Worm (Caenorhabditis elegans) whole organism, L2 larva: ENCODE data around the gene T28F3.5.

Source experiments
- C34F6.9 ChIP-seq: fragments of 150-350 bp; optimal IDR thresholded peaks from 2 replicates; lab custom pipeline; 2014; ENCODE audit warnings: missing biosample characterization, missing genetic modification characterization
- F13H6.1 ChIP-seq: sonication (generic microtip); optimal IDR thresholded peaks from 2 replicates; lab custom pipeline; 2016; ENCODE audit warnings: missing genetic modification characterization, missing compliant biosample characterization
- Y55F3AM.14 ChIP-seq: fragments of 200-800 bp; sonication (Bioruptor generic); optimal IDR thresholded peaks from 2 replicates; lab custom pipeline; 2018; ENCODE audit warnings: mild to moderate bottlenecking, missing genetic modification characterization, missing compliant biosample characterization
- ZK546.5 ChIP-seq: sonication (generic microtip); optimal IDR thresholded peaks from 2 replicates; lab custom pipeline; 2017; ENCODE audit warnings: missing biosample characterization, missing genetic modification characterization
- alr-1 ChIP-seq: fragments of 150-350 bp; optimal IDR thresholded peaks from 2 replicates; lab custom pipeline; 2014; ENCODE audit warnings: missing biosample characterization, missing genetic modification characterization
- aly-2 ChIP-seq: fragments of 150-350 bp; optimal IDR thresholded peaks from 2 replicates; lab custom pipeline; 2014; ENCODE audit warnings: missing biosample characterization, missing genetic modification characterization
- ama-1 ChIP-seq: fragments of 150-350 bp; optimal IDR thresholded peaks from 2 replicates; lab custom pipeline; 2018; ENCODE audit warnings: inconsistent platforms
- blmp-1 ChIP-seq: sonication (generic microtip); optimal IDR thresholded peaks from 2 replicates; lab custom pipeline; 2017; ENCODE audit warnings: missing genetic modification characterization, mild to moderate bottlenecking, missing compliant biosample characterization, antibody characterized with exemption, moderate library complexity; ENCODE audit not compliant: insufficient read depth
- ceh-16 ChIP-seq: fragments of 150-350 bp; optimal IDR thresholded peaks from 2 replicates; lab custom pipeline; 2014; ENCODE audit warnings: missing biosample characterization, missing genetic modification characterization
- ceh-82 ChIP-seq: fragments of 150-350 bp; optimal IDR thresholded peaks from 2 replicates; lab custom pipeline; 2014; ENCODE audit warnings: missing biosample characterization, missing genetic modification characterization
- crh-2 ChIP-seq: sonication (generic microtip); optimal IDR thresholded peaks from 2 replicates; lab custom pipeline; 2017; ENCODE audit warnings: missing biosample characterization, missing genetic modification characterization
- egl-27 ChIP-seq: sonication (generic microtip); optimal IDR thresholded peaks from 3 replicates; lab custom pipeline; 2017; ENCODE audit warnings: missing biosample characterization, missing genetic modification reagents, missing genetic modification characterization
- elt-1 ChIP-seq: fragments of 150-350 bp; optimal IDR thresholded peaks from 2 replicates; lab custom pipeline; 2014; ENCODE audit warnings: missing biosample characterization, missing genetic modification characterization
- fos-1 ChIP-seq: fragments of 150-350 bp; optimal IDR thresholded peaks from 2 replicates; lab custom pipeline; 2014; ENCODE audit warnings: missing biosample characterization, missing genetic modification characterization
- gmeb-1 ChIP-seq: fragments of 150-350 bp; optimal IDR thresholded peaks from 2 replicates; lab custom pipeline; 2014; ENCODE audit warnings: missing biosample characterization, missing genetic modification characterization
- lin-11 ChIP-seq: fragments of 150-350 bp; sonication (generic microtip); optimal IDR thresholded peaks from 2 replicates; lab custom pipeline; 2014; ENCODE audit warnings: missing biosample characterization, missing genetic modification characterization, inconsistent platforms, mixed read lengths
- lin-13 ChIP-seq: fragments of 150-350 bp; optimal IDR thresholded peaks from 2 replicates; lab custom pipeline; 2014; ENCODE audit warnings: missing biosample characterization, missing genetic modification reagents, missing genetic modification characterization
- lsy-2 ChIP-seq, 2 experiments: fragments of 150-350 bp in 1 of 2; sonication (generic microtip) in 1 of 2; optimal IDR thresholded peaks; 2 replicates each; lab custom pipeline; 2014 to 2017; ENCODE audit warnings: missing biosample characterization in 2 of 2, missing genetic modification characterization in 2 of 2
- mbf-1 ChIP-seq: sonication (generic microtip); optimal IDR thresholded peaks from 2 replicates; lab custom pipeline; 2017; ENCODE audit warnings: missing biosample characterization, missing genetic modification characterization
- nhr-10 ChIP-seq: sonication (generic microtip); optimal IDR thresholded peaks from 2 replicates; lab custom pipeline; 2017; ENCODE audit warnings: missing biosample characterization, missing genetic modification characterization
- nhr-11 ChIP-seq: fragments of 150-350 bp; optimal IDR thresholded peaks from 2 replicates; lab custom pipeline; 2014; ENCODE audit warnings: missing biosample characterization, missing genetic modification characterization
- nhr-129 ChIP-seq: fragments of 150-350 bp; optimal IDR thresholded peaks from 2 replicates; lab custom pipeline; 2014; ENCODE audit warnings: missing biosample characterization, missing genetic modification characterization
- nhr-23 ChIP-seq: fragments of 150-350 bp; optimal IDR thresholded peaks from 2 replicates; lab custom pipeline; 2014; ENCODE audit warnings: missing biosample characterization, missing genetic modification reagents, missing genetic modification characterization
- nhr-25 ChIP-seq: fragments of 150-350 bp; sonication (generic microtip); optimal IDR thresholded peaks from 3 replicates; lab custom pipeline; 2014; ENCODE audit warnings: missing biosample characterization, missing genetic modification characterization
- nhr-6 ChIP-seq: fragments of 150-350 bp; optimal IDR thresholded peaks from 2 replicates; lab custom pipeline; 2014; ENCODE audit warnings: missing biosample characterization, missing genetic modification characterization
- nhr-77 ChIP-seq: fragments of 150-350 bp; optimal IDR thresholded peaks from 2 replicates; lab custom pipeline; 2014; ENCODE audit warnings: missing biosample characterization, missing genetic modification characterization
- skn-1 ChIP-seq: sonication (generic microtip); optimal IDR thresholded peaks from 2 replicates; lab custom pipeline; 2017; ENCODE audit warnings: missing biosample characterization, missing genetic modification characterization
- sma-9 ChIP-seq, 2 experiments: fragments of 150-350 bp in 1 of 2; sonication (generic microtip) in 1 of 2; optimal IDR thresholded peaks; 2 replicates each; lab custom pipeline; 2014 to 2016; ENCODE audit warnings: missing genetic modification characterization in 2 of 2, mild to moderate bottlenecking in 1 of 2, missing biosample characterization in 1 of 2, missing compliant biosample characterization in 1 of 2, missing genetic modification reagents in 1 of 2, moderate library complexity in 1 of 2
- snpc-4 ChIP-seq: fragments of 150-350 bp; optimal IDR thresholded peaks from 2 replicates; lab custom pipeline; 2014; ENCODE audit warnings: missing biosample characterization, missing genetic modification characterization
- unc-39 ChIP-seq: fragments of 150-350 bp; optimal IDR thresholded peaks from 2 replicates; lab custom pipeline; 2014; ENCODE audit warnings: missing biosample characterization, missing genetic modification characterization
- unc-55 ChIP-seq: fragments of 150-350 bp; sonication (generic microtip); optimal IDR thresholded peaks from 3 replicates; lab custom pipeline; 2014; ENCODE audit warnings: missing biosample characterization, missing genetic modification reagents, missing genetic modification characterization
- unc-62 ChIP-seq: fragments of 150-350 bp; optimal IDR thresholded peaks from 2 replicates; lab custom pipeline; 2014; ENCODE audit warnings: missing biosample characterization, missing genetic modification reagents, missing genetic modification characterization
- zag-1 ChIP-seq: fragments of 150-350 bp; optimal IDR thresholded peaks from 2 replicates; lab custom pipeline; 2014; ENCODE audit warnings: missing biosample characterization, missing genetic modification characterization
- ztf-1 ChIP-seq: fragments of 200-800 bp; sonication (Bioruptor generic); conservative IDR thresholded peaks from 2 replicates; pipeline ENCODE4 v1.3.6; 2022; ENCODE audit warnings: missing genetic modification characterization, missing compliant biosample characterization
- ztf-4 ChIP-seq: fragments of 150-350 bp; optimal IDR thresholded peaks from 2 replicates; lab custom pipeline; 2014; ENCODE audit warnings: missing biosample characterization, missing genetic modification characterization

Gene T28F3.5

ce11 chrIV:17287908-17288675 is 6.5 kb upstream of the T28F3.5 start, which contains the start of gene zipt-7.1:
zipt-7.1 (minus strand) TSS chrIV:17288139.
- TF ChIP-seq sma-9 (GFP tag; optimal IDR thresholded peaks at IDR 0.05; lab: Kevin White, UChicago) (no peak), sma-9 (tag; optimal IDR thresholded peaks at IDR 0.05; lab: Kevin White, UChicago) (no peak), nhr-129 (tag; lab: Kevin White, UChicago) (peak; percentile 55), ZK546.5 (tag; lab: Kevin White, UChicago) (no peak), fos-1 (tag; lab: Kevin White, UChicago) (no peak)

- TF ChIP-seq blmp-1 (tag; lab: Kevin White, UChicago), result no peak
- TF ChIP-seq zag-1 (tag; lab: Kevin White, UChicago), result no peak
- no peak for TF ChIP-seq lsy-2 (tag; optimal IDR thresholded peaks at IDR 0.05; lab: Kevin White, UChicago)
- TF ChIP-seq ama-1, result no peak
- peak; percentile 4 for TF ChIP-seq unc-55
Measured at ce11 chrIV:17291629-17292199, 2.9 kb upstream of the T28F3.5 start, which contains the start of the genes T28F3.11 and slc-17.4. T28F3.11 (minus strand) TSS chrIV:17291679. slc-17.4 (minus strand) TSS chrIV:17291733.

DNA sequence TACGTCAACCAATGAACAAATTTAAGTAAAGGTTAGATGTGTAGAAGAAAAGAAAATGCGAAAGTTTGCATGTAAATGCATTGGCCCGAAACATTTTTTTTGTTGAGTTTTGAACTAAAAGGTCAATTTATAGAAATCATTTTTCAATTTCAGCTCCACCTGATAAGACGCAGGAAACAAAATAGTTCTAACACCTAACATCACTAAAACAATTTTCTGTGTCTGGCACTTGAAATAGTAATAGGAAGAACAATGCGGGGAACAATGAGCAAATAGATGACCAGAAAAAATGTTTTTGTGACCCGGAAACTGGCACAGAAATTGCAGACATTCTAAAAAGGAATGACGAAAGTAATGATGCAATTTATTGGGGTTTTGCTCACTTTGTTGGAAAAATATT is 2.2 kb upstream of the T28F3.5 start:
- peak; percentile 23 for TF ChIP-seq fos-1 (tag; lab: Kevin White, UChicago)
- TF ChIP-seq ztf-4 (tag; lab: Kevin White, UChicago), result no peak
- peak; percentile 43 for TF ChIP-seq nhr-129 (tag; lab: Kevin White, UChicago)

DNA sequence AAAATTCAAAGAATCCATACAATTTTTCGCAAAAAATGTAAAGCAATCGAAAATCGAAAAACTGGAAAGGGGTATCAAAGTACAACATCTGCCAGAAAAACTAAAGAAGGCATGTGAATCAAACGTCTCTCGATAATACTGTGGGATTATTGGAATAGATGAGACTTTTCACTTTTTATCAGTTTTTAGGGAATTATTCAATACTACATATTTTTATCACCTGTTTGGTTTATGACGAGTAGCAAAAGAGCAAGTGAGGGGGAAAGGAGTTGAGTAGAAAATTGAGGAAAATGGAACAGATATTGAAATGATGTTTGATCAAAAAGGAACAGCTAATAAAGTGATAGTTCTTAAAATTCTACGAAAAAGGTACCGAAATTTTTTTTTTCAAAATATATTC is 1.5 kb upstream of the T28F3.5 start:
- TF ChIP-seq ceh-82 (tag; lab: Kevin White, UChicago) (no peak), C34F6.9 (tag; lab: Kevin White, UChicago) (no peak), ztf-1 (GFP tag; lab: Robert Waterston, UW) (no peak), unc-55 (peak; percentile 11), skn-1 (tag; lab: Kevin White, UChicago) (no peak), nhr-10 (no peak)

ce11 chrIV:17293679-17294078 is 910 bp upstream of the T28F3.5 start:
- TF ChIP-seq unc-55, result peak; percentile 72
- TF ChIP-seq sma-9 (GFP tag; optimal IDR thresholded peaks at IDR 0.05; lab: Kevin White, UChicago), result no peak
- no peak for TF ChIP-seq sma-9 (tag; optimal IDR thresholded peaks at IDR 0.05; lab: Kevin White, UChicago)
- no peak for TF ChIP-seq nhr-77 (tag; lab: Kevin White, UChicago)
- no peak for TF ChIP-seq snpc-4 (tag; lab: Kevin White, UChicago)
- TF ChIP-seq blmp-1 (tag; lab: Kevin White, UChicago), result no peak
- TF ChIP-seq nhr-11 (tag; lab: Kevin White, UChicago), result no peak
- TF ChIP-seq aly-2 (tag; lab: Kevin White, UChicago), result no peak
- no peak for TF ChIP-seq nhr-25 (tag; lab: Kevin White, UChicago)
- peak; percentile 20 for TF ChIP-seq nhr-129 (tag; lab: Kevin White, UChicago)
- TF ChIP-seq C34F6.9 (tag; lab: Kevin White, UChicago), result peak; percentile 69
- TF ChIP-seq lin-11, result no peak

DNA sequence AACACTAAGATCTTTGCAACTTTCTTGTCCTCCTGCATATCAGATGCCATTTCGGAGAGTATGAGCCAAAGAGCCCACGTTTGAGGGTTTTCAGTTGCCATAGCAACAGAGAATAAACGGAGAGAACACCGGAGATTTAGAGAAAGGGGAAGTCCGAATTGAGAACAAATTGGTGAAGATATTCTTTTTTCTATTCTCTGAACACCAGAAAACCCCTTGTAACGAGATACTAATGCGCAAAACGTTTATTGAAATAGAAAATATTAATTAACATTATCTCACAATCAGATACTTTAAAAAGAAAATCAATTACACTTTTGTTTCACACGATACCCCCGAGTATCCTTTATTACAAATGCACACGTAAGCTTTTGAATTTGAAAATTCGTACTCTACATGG is 7.3 kb downstream of the T28F3.5 start, which contains the start of gene ifta-2:
ifta-2 (minus strand) TSS at position 101 of the 400 bp plus-strand sequence.
- TF ChIP-seq unc-39 (tag; lab: Kevin White, UChicago), result no peak
- no peak for TF ChIP-seq elt-1 (tag; lab: Kevin White, UChicago)
- TF ChIP-seq nhr-6 (tag; lab: Kevin White, UChicago), result no peak
- TF ChIP-seq alr-1 (tag; lab: Kevin White, UChicago), result no peak
- no peak for TF ChIP-seq egl-27 (tag; lab: Kevin White, UChicago)
- no peak for TF ChIP-seq lin-13
- no peak for TF ChIP-seq ceh-16 (tag; lab: Kevin White, UChicago)
- TF ChIP-seq gmeb-1 (tag; lab: Kevin White, UChicago), result no peak
- TF ChIP-seq nhr-23 (tag; lab: Kevin White, UChicago), result no peak
- no peak for TF ChIP-seq nhr-10
- no peak for TF ChIP-seq crh-2 (tag; lab: Kevin White, UChicago)
- no peak for TF ChIP-seq mbf-1 (tag; lab: Kevin White, UChicago)
- TF ChIP-seq ama-1, result no peak
- TF ChIP-seq ztf-1 (GFP tag; lab: Robert Waterston, UW), result no peak
- TF ChIP-seq blmp-1 (tag; lab: Kevin White, UChicago), result no peak
- no peak for TF ChIP-seq Y55F3AM.14 (GFP tag; lab: Kevin White, UChicago)
- TF ChIP-seq F13H6.1 (tag; lab: Kevin White, UChicago), result no peak
- TF ChIP-seq unc-62 (GFP tag; lab: Kevin White, UChicago), result no peak
- no peak for TF ChIP-seq sma-9 (GFP tag; optimal IDR thresholded peaks at IDR 0.05; lab: Kevin White, UChicago)
- TF ChIP-seq sma-9 (tag; optimal IDR thresholded peaks at IDR 0.05; lab: Kevin White, UChicago), result no peak
